Fruit fly (Drosophila melanogaster) Kc167 (cell line): ENCODE results near the gene SMSr.

Source experiments
- Myc ChIP-seq: fragments of >200 bp; optimal IDR thresholded peaks from 2 replicates; lab custom pipeline; 2017; ENCODE audit warnings: missing external identifiers
- Sin3A ChIP-seq: fragments of >200 bp; optimal IDR thresholded peaks from 2 replicates; lab custom pipeline; 2018; ENCODE audit warnings: missing external identifiers
- h ChIP-seq: fragments of >200 bp; optimal IDR thresholded peaks from 3 replicates; lab custom pipeline; 2018; ENCODE audit warnings: missing external identifiers
- insv ChIP-seq: fragments of >200 bp; optimal IDR thresholded peaks from 3 replicates; lab custom pipeline; 2018; ENCODE audit warnings: missing external identifiers
- psq ChIP-seq: fragments of >200 bp; optimal IDR thresholded peaks from 2 replicates; lab custom pipeline; 2017; ENCODE audit warnings: missing external identifiers
- ttk ChIP-seq: sonication (Bioruptor generic); optimal IDR thresholded peaks from 2 replicates; lab custom pipeline; 2017; ENCODE audit warnings: missing external identifiers

Gene SMSr

dm6 chr3L:7380395-7380794, 879 bp downstream of the SMSr start:
- TF ChIP-seq insv (lab: Kevin White, UChicago) (no peak), psq (lab: Kevin White, UChicago) (no peak), h (lab: Kevin White, UChicago) (no peak), Myc (no peak), ttk (lab: Kevin White, UChicago) (no peak), Sin3A (lab: Kevin White, UChicago) (no peak)

- TF ChIP-seq insv (lab: Kevin White, UChicago), result no peak
- TF ChIP-seq h (lab: Kevin White, UChicago), result no peak
- no peak for TF ChIP-seq ttk (lab: Kevin White, UChicago)
- TF ChIP-seq psq (lab: Kevin White, UChicago), result no peak
- TF ChIP-seq Myc, result no peak
- no peak for TF ChIP-seq Sin3A (lab: Kevin White, UChicago)
Measured at dm6 chr3L:7376830-7377229, 4.4 kb downstream of the SMSr start.

dm6 chr3L:7376151-7376550, 5.1 kb downstream of the SMSr start:
- TF ChIP-seq Myc (no peak), Sin3A (lab: Kevin White, UChicago) (no peak), psq (lab: Kevin White, UChicago) (no peak), insv (lab: Kevin White, UChicago) (no peak)

- TF ChIP-seq Sin3A (lab: Kevin White, UChicago) (no peak), insv (lab: Kevin White, UChicago) (no peak), Myc (no peak), h (lab: Kevin White, UChicago) (no peak), psq (lab: Kevin White, UChicago) (no peak), ttk (lab: Kevin White, UChicago) (no peak)
Measured at dm6 chr3L:7371290-7371689, 10.0 kb downstream of the SMSr start.

dm6 chr3L:7370231-7370882, 10.9 kb downstream of the SMSr start:
- TF ChIP-seq psq (lab: Kevin White, UChicago) (no peak), Sin3A (lab: Kevin White, UChicago) (no peak), h (lab: Kevin White, UChicago) (no peak), insv (lab: Kevin White, UChicago) (no peak), ttk (lab: Kevin White, UChicago) (no peak), Myc (no peak)

- TF ChIP-seq h (lab: Kevin White, UChicago) (no peak), psq (lab: Kevin White, UChicago) (no peak), ttk (lab: Kevin White, UChicago) (no peak), Sin3A (lab: Kevin White, UChicago) (no peak), Myc (no peak), insv (lab: Kevin White, UChicago) (no peak)
Measured at dm6 chr3L:7369543-7369942, 11.7 kb downstream of the SMSr start, which contains the start of gene akirin. TSS of gene akirin (plus strand) at chr3L:7369843.

dm6 chr3L:7368934-7369333, 12.3 kb downstream of the SMSr start, which contains the start of gene Sh3beta:
TSS of gene Sh3beta (minus strand) at chr3L:7369260.
- no peak for TF ChIP-seq h (lab: Kevin White, UChicago)

dm6 chr3L:7367798-7368678, 13.2 kb downstream of the SMSr start:
- TF ChIP-seq ttk (lab: Kevin White, UChicago), result no peak
- TF ChIP-seq Sin3A (lab: Kevin White, UChicago), result no peak
- no peak for TF ChIP-seq psq (lab: Kevin White, UChicago)
- TF ChIP-seq Myc, result no peak
- no peak for TF ChIP-seq insv (lab: Kevin White, UChicago)
- TF ChIP-seq h (lab: Kevin White, UChicago), result no peak

dm6 chr3L:7364717-7365278, 16.5 kb downstream of the SMSr start:
- TF ChIP-seq Myc (no peak), Sin3A (lab: Kevin White, UChicago) (no peak), ttk (lab: Kevin White, UChicago) (no peak), h (lab: Kevin White, UChicago) (no peak), insv (lab: Kevin White, UChicago) (no peak), psq (lab: Kevin White, UChicago) (no peak)

- TF ChIP-seq ttk (lab: Kevin White, UChicago) (no peak), Myc (no peak), Sin3A (lab: Kevin White, UChicago) (no peak)
Measured at dm6 chr3L:7361095-7361522, 20.2 kb downstream of the SMSr start.

dm6 chr3L:7360324-7360852, 20.9 kb downstream of the SMSr start, which contains the start of gene Sec63:
TSS of gene Sec63 (plus strand) at chr3L:7360561.
- no peak for TF ChIP-seq Myc
- TF ChIP-seq h (lab: Kevin White, UChicago), result no peak
- no peak for TF ChIP-seq ttk (lab: Kevin White, UChicago)
- no peak for TF ChIP-seq psq (lab: Kevin White, UChicago)
- no peak for TF ChIP-seq Sin3A (lab: Kevin White, UChicago)
- no peak for TF ChIP-seq insv (lab: Kevin White, UChicago)
